Worm (Caenorhabditis elegans): Measurements from ENCODE around the gene tmem-138.
A peak's percentile ranks its signal among the peaks of the same experiment; 100 is the strongest.

The tmem-138 gene

ce11 chrII:8126617-8127016, 30.5 kb upstream of the tmem-138 start:
- TF ChIP-seq ceh-34 (tag; optimal IDR thresholded peaks at IDR 0.05) (peak; percentile 41), nhr-232 (tag; optimal IDR thresholded peaks at IDR 0.05) (no peak), pax-1 (tag; optimal IDR thresholded peaks at IDR 0.05) (no peak), ceh-19 (GFP tag; optimal IDR thresholded peaks at IDR 0.05) (no peak), ceh-45 (GFP tag; IDR thresholded peaks at IDR 0.05) (no peak), odd-2 (tag; optimal IDR thresholded peaks at IDR 0.05) (no peak)

ce11 chrII:8127290-8127689, 29.8 kb upstream of the tmem-138 start:
- TF ChIP-seq ceh-22 (tag; optimal IDR thresholded peaks at IDR 0.05) (peak; percentile 64), ceh-30 (tag; optimal IDR thresholded peaks at IDR 0.05) (no peak), tbx-2 (tag; optimal IDR thresholded peaks at IDR 0.05) (peak; percentile 8), eyg-1 (tag; optimal IDR thresholded peaks at IDR 0.05) (no peak), hlh-6 (tag; optimal IDR thresholded peaks at IDR 0.05) (no peak), ceh-18 (tag; optimal IDR thresholded peaks at IDR 0.05) (no peak), elt-2 (tag; optimal IDR thresholded peaks at IDR 0.05) (peak; percentile 96)

- TF ChIP-seq eyg-1 (tag; optimal IDR thresholded peaks at IDR 0.05): no peak
Measured at ce11 chrII:8127794-8128193, 29.3 kb upstream of the tmem-138 start.

- TF ChIP-seq lin-11 (tag; optimal IDR thresholded peaks at IDR 0.05) (peak; percentile 33), Y22D7AL.16 (tag; optimal IDR thresholded peaks at IDR 0.05) (no peak), pqm-1 (tag; optimal IDR thresholded peaks at IDR 0.05) (peak; percentile 38), ets-4 (tag; optimal IDR thresholded peaks at IDR 0.05) (no peak), che-1 (tag; optimal IDR thresholded peaks at IDR 0.05) (peak; percentile 57), fkh-6 (tag; optimal IDR thresholded peaks at IDR 0.05) (peak; percentile 43), unc-42 (tag; optimal IDR thresholded peaks at IDR 0.05) (peak; percentile 1), hlh-13 (GFP tag; optimal IDR thresholded peaks at IDR 0.05) (no peak), elt-4 (tag; optimal IDR thresholded peaks at IDR 0.05) (no peak), ceh-48 (tag; optimal IDR thresholded peaks at IDR 0.05) (peak; percentile 16), C38D4.7 (GFP tag; optimal IDR thresholded peaks at IDR 0.05) (peak; percentile 28), odd-2 (tag; optimal IDR thresholded peaks at IDR 0.05) (no peak), hlh-8 (tag; optimal IDR thresholded peaks at IDR 0.05) (peak; percentile 12), ceh-2 (tag; optimal IDR thresholded peaks at IDR 0.05) (no peak), pat-9 (tag; optimal IDR thresholded peaks at IDR 0.05) (no peak), ceh-22 (tag; optimal IDR thresholded peaks at IDR 0.05) (no peak), tbx-7 (tag; optimal IDR thresholded peaks at IDR 0.05) (no peak), pax-1 (tag; optimal IDR thresholded peaks at IDR 0.05) (no peak), unc-3 (GFP tag; conservative IDR thresholded peaks at IDR 0.05) (no peak), unc-3 (tag; optimal IDR thresholded peaks at IDR 0.05) (no peak), npax-4 (tag; optimal IDR thresholded peaks at IDR 0.05) (no peak), tbx-2 (tag; optimal IDR thresholded peaks at IDR 0.05) (peak; percentile 40), ceh-9 (tag; optimal IDR thresholded peaks at IDR 0.05) (no peak), pha-2 (tag; optimal IDR thresholded peaks at IDR 0.05) (peak; percentile 1), ceh-34 (tag; optimal IDR thresholded peaks at IDR 0.05) (peak; percentile 63), ceh-6 (GFP tag; optimal IDR thresholded peaks at IDR 0.05) (no peak), mec-3 (tag; optimal IDR thresholded peaks at IDR 0.05; ENCODE audit: borderline replicate concordance) (peak; percentile 43), elt-2 (tag; optimal IDR thresholded peaks at IDR 0.05) (no peak), dmd-4 (tag; optimal IDR thresholded peaks at IDR 0.05; ENCODE audit: borderline replicate concordance) (no peak), madf-2 (tag; optimal IDR thresholded peaks at IDR 0.05) (no peak), T23F11.4 (GFP tag; optimal IDR thresholded peaks at IDR 0.05) (peak; percentile 57), hlh-30 (tag; optimal IDR thresholded peaks at IDR 0.05; ENCODE audit: insufficient read depth) (peak; percentile 10), sdc-2 (tag; optimal IDR thresholded peaks at IDR 0.05) (peak; percentile 72), pha-4 (tag; optimal IDR thresholded peaks at IDR 0.05) (no peak), nhr-11 (tag; optimal IDR thresholded peaks at IDR 0.05) (no peak), ceh-30 (tag; optimal IDR thresholded peaks at IDR 0.05) (no peak), C08G9.2 (tag; optimal IDR thresholded peaks at IDR 0.05) (peak; percentile 31), ama-1 (optimal IDR thresholded peaks at IDR 0.05) (no peak), F13H6.1 (tag; optimal IDR thresholded peaks at IDR 0.05) (peak; percentile 19), ref-2 (tag; optimal IDR thresholded peaks at IDR 0.05) (peak; percentile 45)
Measured at ce11 chrII:8128273-8129039, 28.7 kb upstream of the tmem-138 start.
